Worm (Caenorhabditis elegans) whole organism, L2 larva: ENCODE measurements around the gene F47G9.6.

Experiments
- crh-2 ChIP-seq: sonication (generic microtip); optimal IDR thresholded peaks from 2 replicates; lab custom pipeline; 2017; ENCODE audit warnings: missing biosample characterization, missing genetic modification characterization
- mdl-1 ChIP-seq, 2 experiments: fragments of 150-350 bp in 1 of 2; sonication (generic microtip) in 1 of 2; optimal IDR thresholded peaks; 2 replicates each; lab custom pipeline; 2017; ENCODE audit warnings: missing biosample characterization in 2 of 2, missing genetic modification characterization in 2 of 2
- sma-3 ChIP-seq: sonication (generic microtip); optimal IDR thresholded peaks from 2 replicates; lab custom pipeline; 2016; ENCODE audit warnings: missing genetic modification reagents, missing genetic modification characterization, missing compliant biosample characterization
- unc-62 ChIP-seq: fragments of 150-350 bp; optimal IDR thresholded peaks from 2 replicates; lab custom pipeline; 2014; ENCODE audit warnings: missing biosample characterization, missing genetic modification reagents, missing genetic modification characterization
- zag-1 ChIP-seq: fragments of 150-350 bp; optimal IDR thresholded peaks from 2 replicates; lab custom pipeline; 2014; ENCODE audit warnings: missing biosample characterization, missing genetic modification characterization

F47G9.6 gene

ce11 chrV:11379341-11379740, 50.1 kb downstream of the F47G9.6 start:
- TF ChIP-seq mdl-1 (tag; optimal IDR thresholded peaks at IDR 0.05; lab: Kevin White, UChicago), result no peak
- no peak for TF ChIP-seq zag-1
- no peak for TF ChIP-seq unc-62 (GFP tag; lab: Kevin White, UChicago)
- TF ChIP-seq crh-2, result no peak
- no peak for TF ChIP-seq sma-3 (GFP tag; lab: Kevin White, UChicago)
